Worm (Caenorhabditis elegans): ENCODE data around the gene pho-5.
A peak's percentile ranks its signal among the peaks of the same experiment; 100 is the strongest.

DNA sequence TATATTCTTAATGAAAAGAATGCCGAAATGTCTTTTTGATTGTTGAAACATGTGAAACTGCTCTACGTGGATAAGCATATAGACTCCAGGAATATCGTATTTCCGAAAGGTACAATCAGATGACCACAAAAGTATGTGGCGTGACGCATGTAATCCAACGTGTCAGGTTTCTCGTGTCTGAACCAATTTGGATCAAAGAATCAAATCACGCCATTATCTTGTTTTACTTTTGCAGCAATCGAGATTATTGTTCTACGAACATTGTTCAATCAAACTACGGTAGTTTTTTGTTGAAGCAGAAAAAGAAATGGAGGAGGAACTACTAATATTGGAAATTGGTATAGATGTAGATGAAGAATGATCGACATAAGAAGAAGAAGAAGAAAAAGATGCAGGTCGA, 12.0 kb downstream of the pho-5 start:
- TF ChIP-seq nhr-102 (tag; optimal IDR thresholded peaks at IDR 0.05), result no peak
- TF ChIP-seq fkh-10 (GFP tag; optimal IDR thresholded peaks at IDR 0.05), result no peak
- no peak for TF ChIP-seq nhr-11 (tag; optimal IDR thresholded peaks at IDR 0.05)
- no peak for TF ChIP-seq lin-39 (tag; optimal IDR thresholded peaks at IDR 0.05)
- peak; percentile 44 for TF ChIP-seq nhr-28 (tag; optimal IDR thresholded peaks at IDR 0.05)
- peak in 1 of 2 experiments; percentile 63 for TF ChIP-seq mdl-1 (tag; optimal IDR thresholded peaks at IDR 0.05)
- TF ChIP-seq aly-2 (tag; optimal IDR thresholded peaks at IDR 0.05), result no peak
- no peak for TF ChIP-seq jun-1 (tag; optimal IDR thresholded peaks at IDR 0.05)
- no peak for TF ChIP-seq lsy-2 (tag; optimal IDR thresholded peaks at IDR 0.05)
- no peak for TF ChIP-seq nhr-237 (tag; optimal IDR thresholded peaks at IDR 0.05)
- TF ChIP-seq ama-1 (optimal IDR thresholded peaks at IDR 0.05), result no peak
- no peak for TF ChIP-seq snpc-4 (tag; optimal IDR thresholded peaks at IDR 0.05)
- TF ChIP-seq nhr-6 (tag; optimal IDR thresholded peaks at IDR 0.05), result no peak
- 0 out of 2 replicates have a peak, but pooled peaks have one; percentile 35 for TF ChIP-seq dmd-6 (GFP tag; IDR thresholded peaks at IDR 0.05)

Data from whole organism, L4 larva.